Worm (Caenorhabditis elegans): ENCODE measurements around the gene ZK616.65.
A peak's percentile ranks its signal among the peaks of the same experiment; 100 is the strongest.

The ZK616.65 gene

ce11 chrIV:5382609-5383008 is 28.4 kb downstream of the ZK616.65 start, which contains the start of gene F41H10.1:
Gene F41H10.1 (plus strand): TSS chrIV:5382909.
- TF ChIP-seq hlh-30 (tag; optimal IDR thresholded peaks at IDR 0.05; ENCODE audit: insufficient read depth): no peak
- no peak for TF ChIP-seq ceh-48 (tag; optimal IDR thresholded peaks at IDR 0.05)
- no peak for TF ChIP-seq ztf-16 (tag; optimal IDR thresholded peaks at IDR 0.05)
- TF ChIP-seq ceh-19 (GFP tag; optimal IDR thresholded peaks at IDR 0.05): no peak
- no peak for TF ChIP-seq C08G9.2 (tag; optimal IDR thresholded peaks at IDR 0.05)
- TF ChIP-seq rnt-1 (tag; optimal IDR thresholded peaks at IDR 0.05): no peak
- TF ChIP-seq ceh-22 (tag; optimal IDR thresholded peaks at IDR 0.05): no peak
- TF ChIP-seq fkh-10 (GFP tag; optimal IDR thresholded peaks at IDR 0.05): no peak
- TF ChIP-seq gmeb-2 (tag; optimal IDR thresholded peaks at IDR 0.05): no peak
- no peak for TF ChIP-seq Y22D7AL.16 (tag; optimal IDR thresholded peaks at IDR 0.05)
- no peak for TF ChIP-seq madf-2 (tag; optimal IDR thresholded peaks at IDR 0.05)
- no peak for TF ChIP-seq nfya-1 (tag; optimal IDR thresholded peaks at IDR 0.05)
- no peak for TF ChIP-seq sox-2 (GFP tag; IDR thresholded peaks at IDR 0.05)
- no peak for TF ChIP-seq pat-9 (tag; optimal IDR thresholded peaks at IDR 0.05)
- no peak for TF ChIP-seq ceh-6 (GFP tag; optimal IDR thresholded peaks at IDR 0.05)

- TF ChIP-seq ztf-16 (tag; optimal IDR thresholded peaks at IDR 0.05) (no peak), lim-6 (tag; optimal IDR thresholded peaks at IDR 0.05) (no peak), Y22D7AL.16 (tag; optimal IDR thresholded peaks at IDR 0.05) (no peak), ahr-1 (tag; optimal IDR thresholded peaks at IDR 0.05) (no peak), fax-1 (tag; optimal IDR thresholded peaks at IDR 0.05) (no peak), pat-9 (tag; optimal IDR thresholded peaks at IDR 0.05) (no peak), hlh-13 (GFP tag; optimal IDR thresholded peaks at IDR 0.05) (no peak), hlh-30 (tag; optimal IDR thresholded peaks at IDR 0.05; ENCODE audit: insufficient read depth) (no peak), sox-4 (tag; optimal IDR thresholded peaks at IDR 0.05) (no peak), pag-3 (tag; optimal IDR thresholded peaks at IDR 0.05; ENCODE audit: borderline replicate concordance) (no peak), pax-1 (tag; optimal IDR thresholded peaks at IDR 0.05) (no peak), gmeb-2 (tag; optimal IDR thresholded peaks at IDR 0.05) (no peak)
Measured at ce11 chrIV:5381334-5381733, 29.7 kb downstream of the ZK616.65 start, which contains the start of gene F41H10.2. Gene F41H10.2 (plus strand): TSS chrIV:5381634.

ce11 chrIV:5380140-5380539 is 30.9 kb downstream of the ZK616.65 start:
- TF ChIP-seq tbx-2 (tag; optimal IDR thresholded peaks at IDR 0.05): no peak
- no peak for TF ChIP-seq hlh-15 (tag; optimal IDR thresholded peaks at IDR 0.05)
- TF ChIP-seq ceh-14 (tag; optimal IDR thresholded peaks at IDR 0.05): no peak
- TF ChIP-seq hlh-8 (tag; optimal IDR thresholded peaks at IDR 0.05): no peak
- no peak for TF ChIP-seq fax-1 (tag; optimal IDR thresholded peaks at IDR 0.05)
- TF ChIP-seq C08G9.2 (tag; optimal IDR thresholded peaks at IDR 0.05): no peak
- no peak for TF ChIP-seq elt-4 (tag; optimal IDR thresholded peaks at IDR 0.05)

- no peak for TF ChIP-seq ceh-31 (tag; optimal IDR thresholded peaks at IDR 0.05)
- TF ChIP-seq elt-2 (tag; optimal IDR thresholded peaks at IDR 0.05): peak; percentile 39
Measured at ce11 chrIV:5377062-5377461, 34.0 kb downstream of the ZK616.65 start, which contains the start of gene elo-5. Gene elo-5 (minus strand): TSS chrIV:5377117.

ce11 chrIV:5374946-5375345 is 36.1 kb downstream of the ZK616.65 start:
- TF ChIP-seq hlh-13 (GFP tag; optimal IDR thresholded peaks at IDR 0.05): no peak
- TF ChIP-seq unc-86 (tag; optimal IDR thresholded peaks at IDR 0.05): no peak
- TF ChIP-seq pqm-1 (tag; optimal IDR thresholded peaks at IDR 0.05): no peak
- no peak for TF ChIP-seq sdc-2 (tag; optimal IDR thresholded peaks at IDR 0.05)
- no peak for TF ChIP-seq ceh-31 (tag; optimal IDR thresholded peaks at IDR 0.05)
- TF ChIP-seq mec-3 (tag; optimal IDR thresholded peaks at IDR 0.05; ENCODE audit: borderline replicate concordance): no peak
- TF ChIP-seq tbx-2 (tag; optimal IDR thresholded peaks at IDR 0.05): no peak
- TF ChIP-seq fkh-6 (tag; optimal IDR thresholded peaks at IDR 0.05): no peak
- TF ChIP-seq eyg-1 (tag; optimal IDR thresholded peaks at IDR 0.05): no peak
- TF ChIP-seq fkh-10 (GFP tag; optimal IDR thresholded peaks at IDR 0.05): no peak
- no peak for TF ChIP-seq nhr-232 (tag; optimal IDR thresholded peaks at IDR 0.05)
- no peak for TF ChIP-seq ztf-16 (tag; optimal IDR thresholded peaks at IDR 0.05)
- TF ChIP-seq K02D7.2 (tag; optimal IDR thresholded peaks at IDR 0.05): no peak
- no peak for TF ChIP-seq npax-4 (tag; optimal IDR thresholded peaks at IDR 0.05)
- TF ChIP-seq ets-4 (tag; optimal IDR thresholded peaks at IDR 0.05): no peak
- TF ChIP-seq hlh-30 (tag; optimal IDR thresholded peaks at IDR 0.05; ENCODE audit: insufficient read depth): no peak
